Fruit fly (Drosophila melanogaster) whole organism, embryonic: Measurements from ENCODE around the gene NT1.

Source experiments
- Ada2b ChIP-seq: fragments of 200-800 bp; sonication (Bioruptor generic); IDR thresholded peaks from 2 replicates; pipeline ENCODE4 v1.3.6; 2022; ENCODE audit warnings: missing biosample characterization, missing genetic modification characterization
- CG10543 ChIP-seq: fragments of 200-800 bp; sonication (Bioruptor generic); optimal IDR thresholded peaks from 3 replicates; lab custom pipeline; 2017; ENCODE audit warnings: missing biosample characterization, mild to moderate bottlenecking, missing genetic modification characterization, moderate library complexity
- CG13894 ChIP-seq: fragments of 200-800 bp; sonication (Bioruptor generic); optimal IDR thresholded peaks from 3 replicates; lab custom pipeline; 2018; ENCODE audit warnings: missing biosample characterization, mild to moderate bottlenecking, missing genetic modification characterization, moderate library complexity
- CG1832 ChIP-seq: fragments of 200-800 bp; sonication (Bioruptor generic); optimal IDR thresholded peaks from 2 replicates; lab custom pipeline; 2017; ENCODE audit warnings: missing biosample characterization, mild to moderate bottlenecking, missing genetic modification characterization, inconsistent platforms
- CG18476 ChIP-seq: fragments of 200-800 bp; sonication (Bioruptor generic); optimal IDR thresholded peaks from 2 replicates; lab custom pipeline; 2016; ENCODE audit warnings: missing biosample characterization, mild to moderate bottlenecking, missing genetic modification characterization
- CG2678 ChIP-seq: fragments of 200-800 bp; sonication (Bioruptor generic); optimal IDR thresholded peaks from 3 replicates; lab custom pipeline; 2019; ENCODE audit warnings: missing biosample characterization, mild to moderate bottlenecking, missing genetic modification characterization, moderate library complexity
- CG31441 ChIP-seq: fragments of 200-800 bp; sonication (Bioruptor generic); IDR thresholded peaks from 2 replicates; pipeline ENCODE4 v1.3.6; 2022; ENCODE audit warnings: missing biosample characterization, missing genetic modification characterization
- CG33557 ChIP-seq: fragments of 200-800 bp; sonication (Bioruptor generic); optimal IDR thresholded peaks from 2 replicates; lab custom pipeline; 2019; ENCODE audit warnings: missing biosample characterization, mild to moderate bottlenecking, missing genetic modification characterization, moderate library complexity
- CG34422 ChIP-seq: fragments of 200-800 bp; sonication (Bioruptor generic); IDR thresholded peaks from 3 replicates; pipeline ENCODE4 v1.3.6; 2022; ENCODE audit warnings: missing biosample characterization, missing genetic modification characterization
- CG3726 ChIP-seq: fragments of 200-800 bp; sonication (Bioruptor generic); IDR thresholded peaks from 3 replicates; pipeline ENCODE4, ENCODE4 v1.3.6; 2022; ENCODE audit warnings: missing biosample characterization, missing genetic modification characterization
- CG4617 ChIP-seq: fragments of 200-800 bp; sonication (Bioruptor generic); optimal IDR thresholded peaks from 3 replicates; lab custom pipeline; 2016; ENCODE audit warnings: missing biosample characterization, missing genetic modification characterization, borderline replicate concordance
- CG4707 ChIP-seq: fragments of 200-800 bp; sonication (Bioruptor generic); optimal IDR thresholded peaks from 2 replicates; lab custom pipeline; 2018; ENCODE audit warnings: missing biosample characterization, mild to moderate bottlenecking, missing genetic modification characterization, moderate library complexity
- CG7786 ChIP-seq: fragments of 200-800 bp; sonication (Bioruptor generic); optimal IDR thresholded peaks from 2 replicates; lab custom pipeline; 2016; ENCODE audit warnings: missing biosample characterization, missing genetic modification characterization
- CG8290 ChIP-seq, 3 experiments: fragments of 200-800 bp; sonication (Bioruptor generic); optimal IDR thresholded peaks; 2 replicates each; lab custom pipeline; 2016 to 2019; ENCODE audit warnings: missing biosample characterization in 3 of 3, missing genetic modification characterization in 3 of 3, mild to moderate bottlenecking in 2 of 3, moderate library complexity in 1 of 3
- CG8765 ChIP-seq: fragments of 200-800 bp; sonication (Bioruptor generic); IDR thresholded peaks from 2 replicates; pipeline ENCODE4 v1.3.6; 2022; ENCODE audit warnings: missing biosample characterization, missing genetic modification characterization
- CG8924 ChIP-seq: fragments of 200-800 bp; optimal IDR thresholded peaks from 3 replicates; lab custom pipeline; 2019; ENCODE audit warnings: missing biosample characterization, mild to moderate bottlenecking, missing genetic modification characterization, moderate library complexity
- CTCF ChIP-seq: fragments of 200-800 bp; sonication (Bioruptor generic); optimal IDR thresholded peaks from 2 replicates; lab custom pipeline; 2017; ENCODE audit warnings: missing biosample characterization, mild to moderate bottlenecking, missing genetic modification characterization, moderate library complexity
- Deaf1 ChIP-seq: fragments of 200-800 bp; optimal IDR thresholded peaks from 3 replicates; lab custom pipeline; 2019; ENCODE audit warnings: missing biosample characterization, mild to moderate bottlenecking, missing genetic modification characterization, moderate library complexity
- Doc3 ChIP-seq: fragments of 200-800 bp; sonication (Bioruptor generic); IDR thresholded peaks from 3 replicates; pipeline ENCODE4 v1.3.6; 2022; ENCODE audit warnings: missing biosample characterization, missing genetic modification characterization; ENCODE audit not compliant: partially characterized antibody
- GATAe ChIP-seq: fragments of 200-800 bp; sonication (Bioruptor generic); conservative IDR thresholded peaks from 2 replicates; pipeline ENCODE4 v1.3.6; 2022; ENCODE audit warnings: missing biosample characterization, missing genetic modification characterization
- Gug ChIP-seq: fragments of 200-800 bp; sonication (Bioruptor generic); IDR thresholded peaks from 4 replicates; pipeline ENCODE4 v1.3.6; 2022; ENCODE audit warnings: missing biosample characterization, missing genetic modification characterization
- Hr78 ChIP-seq, 2 experiments: fragments of 200-800 bp in 1 of 2; fragments of >200 bp in 1 of 2; sonication (Bioruptor generic) in 1 of 2; optimal IDR thresholded peaks; 2 replicates each; lab custom pipeline; 2017 to 2019; ENCODE audit warnings: missing biosample characterization in 2 of 2, missing genetic modification characterization in 2 of 2, mild to moderate bottlenecking in 1 of 2, moderate library complexity in 1 of 2
- Meics ChIP-seq: fragments of 200-800 bp; sonication (Bioruptor generic); optimal IDR thresholded peaks from 2 replicates; lab custom pipeline; 2017; ENCODE audit warnings: missing biosample characterization, mild to moderate bottlenecking, missing genetic modification characterization
- Mes4 ChIP-seq: fragments of 200-800 bp; sonication (Bioruptor generic); optimal IDR thresholded peaks from 2 replicates; lab custom pipeline; 2016; ENCODE audit warnings: missing biosample characterization, missing genetic modification characterization
- NFAT ChIP-seq: fragments of 200-800 bp; sonication (Bioruptor generic); IDR thresholded peaks from 2 replicates; pipeline ENCODE4 v1.3.6; 2022; ENCODE audit warnings: missing biosample characterization, missing genetic modification characterization
- Oaz ChIP-seq: fragments of 200-800 bp; sonication (Bioruptor generic); IDR thresholded peaks from 2 replicates; pipeline ENCODE4 v1.3.6; 2022; ENCODE audit warnings: missing biosample characterization, missing genetic modification characterization
- Rfx ChIP-seq: fragments of 200-800 bp; sonication (Bioruptor generic); IDR thresholded peaks from 2 replicates; pipeline ENCODE4 v1.3.6; 2022; ENCODE audit warnings: missing biosample characterization, missing genetic modification characterization
- amos ChIP-seq: fragments of 200-800 bp; sonication (Bioruptor generic); IDR thresholded peaks from 2 replicates; pipeline ENCODE4 v1.3.6; 2022; ENCODE audit warnings: missing biosample characterization, missing genetic modification characterization; ENCODE audit not compliant: partially characterized antibody
- bbx ChIP-seq: fragments of 200-800 bp; sonication (Bioruptor generic); IDR thresholded peaks from 2 replicates; pipeline ENCODE4 v1.3.6; 2022; ENCODE audit warnings: missing biosample characterization, missing genetic modification characterization; ENCODE audit not compliant: partially characterized antibody
- cad ChIP-seq: fragments of >200 bp; optimal IDR thresholded peaks from 2 replicates; lab custom pipeline; 2017; ENCODE audit warnings: missing biosample characterization, missing genetic modification characterization
- ci ChIP-seq: fragments of 200-800 bp; sonication (Bioruptor generic); IDR thresholded peaks from 3 replicates; pipeline ENCODE4 v1.3.6; 2022; ENCODE audit warnings: missing biosample characterization, missing genetic modification characterization
- crol ChIP-seq: fragments of 200-800 bp; sonication (Bioruptor generic); IDR thresholded peaks from 2 replicates; pipeline ENCODE4 v1.3.6; 2022; ENCODE audit warnings: missing biosample characterization, missing genetic modification characterization
- cwo ChIP-seq: fragments of 200-800 bp; sonication (Bioruptor generic); optimal IDR thresholded peaks from 3 replicates; lab custom pipeline; 2017; ENCODE audit warnings: missing biosample characterization, missing genetic modification characterization, mild to moderate bottlenecking, moderate library complexity, missing genetic modification reagents
- dmrt11E ChIP-seq: fragments of 200-800 bp; sonication (Bioruptor generic); optimal IDR thresholded peaks from 3 replicates; lab custom pipeline; 2018; ENCODE audit warnings: missing biosample characterization, mild to moderate bottlenecking, missing genetic modification characterization, moderate library complexity
- emc ChIP-seq: fragments of 200-800 bp; sonication (Bioruptor generic); optimal IDR thresholded peaks from 2 replicates; lab custom pipeline; 2016; ENCODE audit warnings: missing biosample characterization, missing genetic modification characterization
- en ChIP-seq: fragments of 200-800 bp; sonication (Bioruptor generic); optimal IDR thresholded peaks from 2 replicates; lab custom pipeline; 2016; ENCODE audit warnings: missing biosample characterization, missing genetic modification characterization
- hkb ChIP-seq, 2 experiments: fragments of 200-800 bp in 1 of 2; fragments of >200 bp in 1 of 2; sonication (Bioruptor generic) in 1 of 2; IDR thresholded peaks in 1 of 2; optimal IDR thresholded peaks in 1 of 2; 2 replicates each; pipeline versions ENCODE4 v1.3.6 to Lab custom; 2017 to 2022; ENCODE audit warnings: missing biosample characterization in 1 of 2, missing genetic modification characterization in 1 of 2
- klu ChIP-seq: fragments of 200-800 bp; sonication (Bioruptor generic); IDR thresholded peaks from 2 replicates; pipeline ENCODE4 v1.3.6; 2022; ENCODE audit warnings: missing biosample characterization, missing genetic modification characterization
- lilli ChIP-seq: fragments of 200-800 bp; sonication (Bioruptor generic); optimal IDR thresholded peaks from 3 replicates; lab custom pipeline; 2016; ENCODE audit warnings: missing biosample characterization, missing genetic modification characterization
- nom ChIP-seq: fragments of 200-800 bp; sonication (Bioruptor generic); optimal IDR thresholded peaks from 2 replicates; lab custom pipeline; 2017; ENCODE audit warnings: missing biosample characterization, missing genetic modification characterization, mild to moderate bottlenecking, moderate library complexity, missing genetic modification reagents
- phol ChIP-seq: fragments of 200-800 bp; sonication (Bioruptor generic); optimal IDR thresholded peaks from 3 replicates; lab custom pipeline; 2018; ENCODE audit warnings: missing biosample characterization, mild to moderate bottlenecking, missing genetic modification characterization, moderate library complexity
- pita ChIP-seq: fragments of 200-800 bp; sonication (Bioruptor generic); optimal IDR thresholded peaks from 2 replicates; lab custom pipeline; 2017; ENCODE audit warnings: missing biosample characterization, mild to moderate bottlenecking, missing genetic modification characterization
- pum ChIP-seq: fragments of 200-800 bp; sonication (Bioruptor generic); optimal IDR thresholded peaks from 2 replicates; lab custom pipeline; 2016; ENCODE audit warnings: missing biosample characterization, missing genetic modification characterization
- slp2 ChIP-seq: fragments of 200-800 bp; sonication (Bioruptor generic); optimal IDR thresholded peaks from 2 replicates; lab custom pipeline; 2016; ENCODE audit warnings: missing biosample characterization, missing genetic modification characterization
- sob ChIP-seq: fragments of 200-800 bp; sonication (Bioruptor generic); IDR thresholded peaks from 2 replicates; pipeline ENCODE4 v1.3.6; 2022; ENCODE audit warnings: missing biosample characterization, missing genetic modification characterization
- stc ChIP-seq: fragments of 200-800 bp; sonication (Bioruptor generic); IDR thresholded peaks from 2 replicates; pipeline ENCODE4 v1.3.6; 2022; ENCODE audit warnings: missing biosample characterization, missing genetic modification characterization
- usp ChIP-seq: fragments of >200 bp; optimal IDR thresholded peaks from 2 replicates; lab custom pipeline; 2017; ENCODE audit warnings: missing biosample characterization, missing genetic modification characterization
- yki ChIP-seq: fragments of >200 bp; optimal IDR thresholded peaks from 3 replicates; lab custom pipeline; 2018
- z ChIP-seq: fragments of 200-800 bp; sonication (Bioruptor generic); IDR thresholded peaks from 3 replicates; pipeline ENCODE4 v1.3.6; 2022; ENCODE audit warnings: missing biosample characterization, missing genetic modification characterization
- zfh2 ChIP-seq: fragments of 200-800 bp; sonication (Bioruptor generic); optimal IDR thresholded peaks from 2 replicates; lab custom pipeline; 2016; ENCODE audit warnings: missing biosample characterization, missing genetic modification characterization

The NT1 gene

DNA sequence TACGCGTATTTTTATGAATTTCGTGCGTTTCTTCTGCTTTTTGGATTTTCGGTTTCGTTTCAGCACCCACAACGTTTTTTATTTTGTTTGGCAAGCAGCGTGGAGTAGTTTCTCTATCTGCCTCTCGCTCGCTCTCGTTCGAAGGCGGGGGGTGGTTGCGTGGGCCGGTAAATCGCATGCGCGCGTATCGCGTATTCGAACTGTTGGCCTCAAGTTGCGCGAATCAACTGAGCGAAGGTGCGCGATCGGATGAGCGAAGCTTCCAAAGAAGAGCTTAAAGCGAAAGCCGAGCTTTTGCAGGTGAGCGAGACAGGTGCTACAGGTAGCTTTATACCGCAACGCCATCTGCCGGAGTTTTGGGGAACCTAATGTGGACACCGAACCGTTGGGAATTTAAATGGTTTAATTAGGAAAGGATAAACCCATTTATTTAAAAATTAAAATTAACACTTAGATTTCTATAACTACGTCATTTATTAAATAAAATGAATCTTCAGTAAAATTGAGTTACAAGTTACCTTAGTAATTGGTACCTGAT is 23.8 kb upstream of the NT1 start, which contains the start of gene Tie (continued):
- TF ChIP-seq CG13894 (peak; percentile 12), ci (GFP tag; lab: Robert Waterston, UW) (0 out of 3 replicates have a peak, but pooled peaks have one; percentile 38), CTCF (peak; percentile 90), lilli (GFP tag; lab: Kevin White, UChicago) (no peak), CG10543 (GFP tag; lab: Kevin White, UChicago) (no peak), CG8765 (GFP tag; lab: Robert Waterston, UW) (no peak), z (GFP tag; lab: Robert Waterston, UW) (peak; percentile 59; the same call in 2 of the 3 replicates), klu (peak; percentile 62), Hr78 (GFP tag; optimal IDR thresholded peaks at IDR 0.05; lab: Kevin White, UChicago) (no peak), bbx (peak; percentile 43; the same call in 1 of the 2 replicates), GATAe (GFP tag; lab: Robert Waterston, UW) (no peak), amos (peak; percentile 39; the same call in 1 of the 2 replicates), stc (GFP tag; lab: Robert Waterston, UW) (no peak), CG34422 (peak; percentile 29; the same call in 1 of the 3 replicates), Ada2b (GFP tag; lab: Robert Waterston, UW) (no peak), emc (GFP tag; lab: Kevin White, UChicago) (no peak), Rfx (GFP tag; lab: Robert Waterston, UW) (peak; percentile 12; the same call in 1 of the 2 replicates), dmrt11E (no peak), CG1832 (GFP tag; lab: Kevin White, UChicago) (peak; percentile 57), usp (no peak), CG4617 (GFP tag; lab: Kevin White, UChicago) (no peak), slp2 (GFP tag; lab: Kevin White, UChicago) (no peak), yki (lab: Kevin White, UChicago) (no peak), CG33557 (GFP tag; lab: Kevin White, UChicago) (no peak), Oaz (GFP tag; lab: Robert Waterston, UW) (no peak), CG2678 (peak; percentile 13), hkb (optimal IDR thresholded peaks at IDR 0.05; lab: Kevin White, UChicago) (no peak), hkb (GFP tag; IDR thresholded peaks at IDR 0.05; lab: Robert Waterston, UW) (peak; percentile 19; the same call in 1 of the 2 replicates), Mes4 (GFP tag; lab: Kevin White, UChicago) (no peak), pita (GFP tag; lab: Kevin White, UChicago) (no peak), NFAT (GFP tag; lab: Robert Waterston, UW) (0 out of 2 replicates have a peak, but pooled peaks have one; percentile 20), CG8290 (GFP tag; optimal IDR thresholded peaks at IDR 0.05; lab: Kevin White, UChicago) (no peak), CG8290 (tag; optimal IDR thresholded peaks at IDR 0.05; lab: Kevin White, UChicago) (peak in 1 of 2 experiments; percentile 23), CG18476 (GFP tag; lab: Kevin White, UChicago) (no peak), Meics (no peak), zfh2 (GFP tag; lab: Kevin White, UChicago) (no peak), CG7786 (no peak), cad (no peak), sob (GFP tag; lab: Robert Waterston, UW) (peak; percentile 33; the same call in 1 of the 2 replicates), Gug (GFP tag; lab: Robert Waterston, UW) (no peak), Deaf1 (tag; lab: Kevin White, UChicago) (peak; percentile 37), cwo (GFP tag; lab: Kevin White, UChicago) (no peak), CG8924 (tag; lab: Kevin White, UChicago) (no peak), nom (GFP tag; lab: Kevin White, UChicago) (peak; percentile 32), Doc3 (0 out of 3 replicates have a peak, but pooled peaks have one; percentile 10), en (GFP tag; lab: Kevin White, UChicago) (no peak), CG3726 (GFP tag; lab: Robert Waterston, UW) (no peak), phol (tag; lab: Kevin White, UChicago) (no peak), pum (GFP tag; lab: Kevin White, UChicago) (no peak), CG4707 (GFP tag; lab: Kevin White, UChicago) (no peak), crol (GFP tag; lab: Robert Waterston, UW) (peak; percentile 72), CG31441 (GFP tag; lab: Robert Waterston, UW) (no peak)
